Worm (Caenorhabditis elegans): ENCODE data around the gene trcs-2.

Gene trcs-2

ce11 chrII:8764332-8764731, 42.1 kb downstream of the trcs-2 start:
- no peak for TF ChIP-seq unc-62 (GFP tag; optimal IDR thresholded peaks at IDR 0.05)

- TF ChIP-seq unc-62 (GFP tag; optimal IDR thresholded peaks at IDR 0.05) = no peak
Observed at ce11 chrII:8765131-8765530, 42.9 kb downstream of the trcs-2 start.

ce11 chrII:8766475-8766874, 44.2 kb downstream of the trcs-2 start, which contains the start of the genes nsph-1.1 and K08F8.15:
nsph-1.1 (plus strand) TSS chrII:8766775.
K08F8.15 (plus strand) TSS chrII:8766809.
- TF ChIP-seq unc-62 (GFP tag; optimal IDR thresholded peaks at IDR 0.05) = no peak

ce11 chrII:8766897-8767296, 44.6 kb downstream of the trcs-2 start, which contains the start of gene pah-1:
pah-1 (minus strand) TSS chrII:8766997.
- no peak for TF ChIP-seq unc-62 (GFP tag; optimal IDR thresholded peaks at IDR 0.05)

ce11 chrII:8769375-8769774, 47.1 kb downstream of the trcs-2 start:
- no peak for TF ChIP-seq unc-62 (GFP tag; optimal IDR thresholded peaks at IDR 0.05)

ce11 chrII:8770675-8771074, 48.4 kb downstream of the trcs-2 start, which contains the start of gene let-19:
let-19 (plus strand) TSS chrII:8770975.
- TF ChIP-seq unc-62 (GFP tag; optimal IDR thresholded peaks at IDR 0.05) = no peak

Measured in whole organism, dauer.